Worm (Caenorhabditis elegans) whole organism, young adult: ENCODE data around the gene F11A5.17.
A peak's percentile ranks its signal among the peaks of the same experiment; 100 is the strongest.

Experiments used
- B0035.1 ChIP-seq: sonication (generic microtip); optimal IDR thresholded peaks from 2 replicates; lab custom pipeline; 2016; ENCODE audit warnings: missing genetic modification characterization, mild to moderate bottlenecking, missing compliant biosample characterization, missing genotype, missing genetic modification reagents
- C06A6.2 ChIP-seq: fragments of 200-800 bp; sonication (Bioruptor generic); conservative IDR thresholded peaks from 2 replicates; pipeline ENCODE4 v1.3.6; 2022; ENCODE audit warnings: missing genetic modification characterization, missing compliant biosample characterization
- D2030.7 ChIP-seq: fragments of 200-800 bp; sonication (Bioruptor generic); IDR thresholded peaks from 2 replicates; pipeline ENCODE4 v1.3.6; 2022; ENCODE audit warnings: missing genetic modification reagents, missing genetic modification characterization, missing compliant biosample characterization
- F39B2.1 ChIP-seq: fragments of 200-800 bp; sonication (Bioruptor generic); IDR thresholded peaks from 2 replicates; pipeline ENCODE4 v1.3.6; 2022; ENCODE audit warnings: missing genetic modification reagents, missing genetic modification characterization, missing compliant biosample characterization
- F55B11.4 ChIP-seq: sonication (generic microtip); optimal IDR thresholded peaks from 2 replicates; lab custom pipeline; 2016; ENCODE audit warnings: missing compliant biosample characterization, missing genetic modification characterization, borderline replicate concordance; ENCODE audit not compliant: insufficient read depth
- F57A8.1 ChIP-seq: fragments of 200-800 bp; sonication (Bioruptor generic); optimal IDR thresholded peaks from 2 replicates; lab custom pipeline; 2018; ENCODE audit warnings: mild to moderate bottlenecking, missing genetic modification characterization, moderate library complexity, missing compliant biosample characterization
- K11D2.4 ChIP-seq: fragments of 200-800 bp; sonication (Bioruptor generic); IDR thresholded peaks from 2 replicates; pipeline ENCODE4 v1.3.6; 2022; ENCODE audit warnings: missing genetic modification reagents, missing genetic modification characterization, missing compliant biosample characterization
- T07F8.4 ChIP-seq: sonication (generic microtip); optimal IDR thresholded peaks from 2 replicates; lab custom pipeline; 2016; ENCODE audit warnings: mild to moderate bottlenecking, missing genetic modification characterization, moderate library complexity, missing compliant biosample characterization
- Y79H2A.3 ChIP-seq: fragments of 200-800 bp; sonication (Bioruptor generic); conservative IDR thresholded peaks from 2 replicates; pipeline ENCODE4 v1.3.6; 2022; ENCODE audit warnings: missing genetic modification reagents, missing genetic modification characterization, missing compliant biosample characterization
- Y95B8A.8 ChIP-seq: fragments of 200-800 bp; sonication (Bioruptor generic); IDR thresholded peaks from 2 replicates; pipeline ENCODE4 v1.3.6; 2022; ENCODE audit warnings: missing genetic modification reagents, missing genetic modification characterization, missing compliant biosample characterization
- ama-1 ChIP-seq, 3 experiments: fragments of 150-350 bp in 1 of 3; sonication (generic microtip) in 2 of 3; optimal IDR thresholded peaks; 2 replicates each; lab custom pipeline; 2014 to 2018; ENCODE audit warnings: missing biosample characterization in 2 of 3, missing genetic modification characterization in 2 of 3, missing genetic modification reagents in 2 of 3
- athp-1 ChIP-seq: sonication (generic microtip); optimal IDR thresholded peaks from 2 replicates; lab custom pipeline; 2017; ENCODE audit warnings: mild to moderate bottlenecking, missing genetic modification characterization, missing compliant biosample characterization
- attf-3 ChIP-seq: fragments of 200-800 bp; sonication (Bioruptor generic); conservative IDR thresholded peaks from 2 replicates; pipeline ENCODE4 v1.3.6; 2022; ENCODE audit warnings: missing genetic modification reagents, missing genetic modification characterization, missing compliant biosample characterization
- attf-6 ChIP-seq: fragments of 200-800 bp; sonication (Bioruptor generic); IDR thresholded peaks from 2 replicates; pipeline ENCODE4 v1.3.6; 2022; ENCODE audit warnings: missing genetic modification reagents, missing genetic modification characterization, missing compliant biosample characterization
- bed-1 ChIP-seq: fragments of 200-800 bp; sonication (Bioruptor generic); IDR thresholded peaks from 2 replicates; pipeline ENCODE4 v1.3.6; 2022; ENCODE audit warnings: missing genetic modification reagents, missing genetic modification characterization, missing compliant biosample characterization
- cebp-2 ChIP-seq: fragments of 200-800 bp; sonication (Bioruptor generic); IDR thresholded peaks from 2 replicates; pipeline ENCODE4 v1.3.6; 2022; ENCODE audit warnings: missing genetic modification characterization, missing compliant biosample characterization
- ceh-40 ChIP-seq: fragments of 200-800 bp; sonication (Bioruptor generic); IDR thresholded peaks from 2 replicates; pipeline ENCODE4 v1.3.6; 2022; ENCODE audit warnings: missing genetic modification characterization, missing compliant biosample characterization
- ceh-79 ChIP-seq: sonication (generic microtip); optimal IDR thresholded peaks from 2 replicates; lab custom pipeline; 2017; ENCODE audit warnings: mild to moderate bottlenecking, missing genetic modification characterization, missing compliant biosample characterization
- ceh-91 ChIP-seq: fragments of 200-800 bp; sonication (Bioruptor generic); IDR thresholded peaks from 2 replicates; pipeline ENCODE4 v1.3.6; 2022; ENCODE audit warnings: missing genetic modification reagents, missing genetic modification characterization, missing compliant biosample characterization
- die-1 ChIP-seq: sonication (generic microtip); optimal IDR thresholded peaks from 2 replicates; lab custom pipeline; 2016; ENCODE audit warnings: missing genotype, mild to moderate bottlenecking, missing genetic modification characterization, missing compliant biosample characterization
- efl-1 ChIP-seq: fragments of 150-350 bp; optimal IDR thresholded peaks from 2 replicates; lab custom pipeline; 2014; ENCODE audit warnings: missing biosample characterization, missing genetic modification reagents, missing genetic modification characterization
- egl-18 ChIP-seq: fragments of 200-800 bp; sonication (Bioruptor generic); IDR thresholded peaks from 2 replicates; pipeline ENCODE4 v1.3.6; 2022; ENCODE audit warnings: missing genetic modification reagents, missing genetic modification characterization, missing compliant biosample characterization
- egl-44 ChIP-seq: fragments of 200-800 bp; sonication (Bioruptor generic); IDR thresholded peaks from 2 replicates; pipeline ENCODE4 v1.3.6; 2022; ENCODE audit warnings: missing genetic modification reagents, missing genetic modification characterization, missing compliant biosample characterization
- ekl-4 ChIP-seq: fragments of 200-800 bp; sonication (Bioruptor generic); IDR thresholded peaks from 2 replicates; pipeline ENCODE4 v1.3.6; 2022; ENCODE audit warnings: missing genetic modification reagents, missing genetic modification characterization, missing compliant biosample characterization
- ets-4 ChIP-seq: fragments of 200-800 bp; sonication (Bioruptor generic); optimal IDR thresholded peaks from 2 replicates; lab custom pipeline; 2018; ENCODE audit warnings: mild to moderate bottlenecking, missing genetic modification characterization, missing compliant biosample characterization
- hmg-1.2 ChIP-seq: fragments of 200-800 bp; sonication (Bioruptor generic); IDR thresholded peaks from 2 replicates; pipeline ENCODE4 v1.3.6; 2022; ENCODE audit warnings: missing genetic modification reagents, missing genetic modification characterization, missing compliant biosample characterization
- hrde-1 ChIP-seq: sonication (generic microtip); optimal IDR thresholded peaks from 2 replicates; lab custom pipeline; 2016; ENCODE audit warnings: missing genetic modification characterization, mild to moderate bottlenecking, missing compliant biosample characterization, moderate library complexity, missing genotype, missing genetic modification reagents, borderline replicate concordance
- lir-1 ChIP-seq: fragments of 200-800 bp; sonication (Bioruptor generic); conservative IDR thresholded peaks from 2 replicates; pipeline ENCODE4 v1.3.6; 2022; ENCODE audit warnings: missing genetic modification reagents, missing genetic modification characterization, missing compliant biosample characterization
- madf-3 ChIP-seq: fragments of 200-800 bp; sonication (Bioruptor generic); IDR thresholded peaks from 2 replicates; pipeline ENCODE4 v1.3.6; 2022; ENCODE audit warnings: missing genetic modification reagents, missing genetic modification characterization, missing compliant biosample characterization
- madf-6 ChIP-seq: fragments of 200-800 bp; sonication (Bioruptor generic); IDR thresholded peaks from 2 replicates; pipeline ENCODE4 v1.3.6; 2022; ENCODE audit warnings: missing genetic modification reagents, missing genetic modification characterization, missing compliant biosample characterization
- nfyb-1 ChIP-seq: fragments of 200-800 bp; sonication (Bioruptor generic); IDR thresholded peaks from 2 replicates; pipeline ENCODE4 v1.3.6; 2022; ENCODE audit warnings: missing genetic modification reagents, missing genetic modification characterization, missing compliant biosample characterization
- nhr-120 ChIP-seq: fragments of 200-800 bp; sonication (Bioruptor generic); IDR thresholded peaks from 2 replicates; pipeline ENCODE4 v1.3.6; 2022; ENCODE audit warnings: missing genetic modification characterization, missing compliant biosample characterization
- nhr-179 ChIP-seq: sonication (generic microtip); optimal IDR thresholded peaks from 2 replicates; lab custom pipeline; 2016; ENCODE audit warnings: mild to moderate bottlenecking, missing genetic modification characterization, missing compliant biosample characterization
- nhr-90 ChIP-seq: sonication (generic microtip); optimal IDR thresholded peaks from 2 replicates; lab custom pipeline; 2016; ENCODE audit warnings: missing genotype, mild to moderate bottlenecking, missing genetic modification characterization, missing compliant biosample characterization
- rec-8 ChIP-seq, 2 experiments: sonication (generic microtip); optimal IDR thresholded peaks; 2 replicates each; lab custom pipeline; 2016; ENCODE audit warnings: mild to moderate bottlenecking in 2 of 2, missing genetic modification characterization in 2 of 2, missing genetic modification reagents in 2 of 2, missing genotype in 2 of 2, missing biosample characterization in 1 of 2, missing compliant biosample characterization in 1 of 2, moderate library complexity in 1 of 2
- snpc-1.1 ChIP-seq: sonication (generic microtip); optimal IDR thresholded peaks from 2 replicates; lab custom pipeline; 2017; ENCODE audit warnings: missing genetic modification characterization, mild to moderate bottlenecking, missing compliant biosample characterization, antibody characterized with exemption, moderate library complexity, missing genotype, missing genetic modification reagents; ENCODE audit not compliant: insufficient read depth
- snpc-1.3 ChIP-seq: sonication (generic microtip); optimal IDR thresholded peaks from 2 replicates; lab custom pipeline; 2017; ENCODE audit warnings: missing genetic modification characterization, mild to moderate bottlenecking, missing compliant biosample characterization, antibody characterized with exemption, moderate library complexity, missing genotype, missing genetic modification reagents; ENCODE audit not compliant: insufficient read depth
- snpc-3.4 ChIP-seq: sonication (generic microtip); optimal IDR thresholded peaks from 2 replicates; lab custom pipeline; 2017; ENCODE audit warnings: missing genetic modification characterization, mild to moderate bottlenecking, missing compliant biosample characterization, antibody characterized with exemption, moderate library complexity, missing genotype, missing genetic modification reagents
- sptf-2 ChIP-seq: fragments of 200-800 bp; sonication (Bioruptor generic); optimal IDR thresholded peaks from 2 replicates; lab custom pipeline; 2018; ENCODE audit warnings: mild to moderate bottlenecking, missing genetic modification characterization, missing compliant biosample characterization
- unc-62 ChIP-seq: fragments of 150-350 bp; optimal IDR thresholded peaks from 2 replicates; lab custom pipeline; 2014; ENCODE audit warnings: missing biosample characterization, missing genetic modification reagents, missing genetic modification characterization
- xnd-1 ChIP-seq: sonication (generic microtip); optimal IDR thresholded peaks from 2 replicates; lab custom pipeline; 2016; ENCODE audit warnings: missing genotype, missing genetic modification reagents, missing genetic modification characterization, missing compliant biosample characterization
- ztf-18 ChIP-seq: sonication (generic microtip); optimal IDR thresholded peaks from 2 replicates; lab custom pipeline; 2016; ENCODE audit warnings: missing genotype, mild to moderate bottlenecking, missing genetic modification characterization, missing compliant biosample characterization
- ztf-3 ChIP-seq: fragments of 200-800 bp; sonication (Bioruptor generic); optimal IDR thresholded peaks from 2 replicates; lab custom pipeline; 2018; ENCODE audit warnings: mild to moderate bottlenecking, missing genetic modification characterization, missing compliant biosample characterization
- ztf-6 ChIP-seq: fragments of 200-800 bp; sonication (Bioruptor generic); IDR thresholded peaks from 2 replicates; pipeline ENCODE4 v1.3.6; 2022; ENCODE audit warnings: missing genetic modification reagents, missing genetic modification characterization, missing compliant biosample characterization

The F11A5.17 gene

DNA sequence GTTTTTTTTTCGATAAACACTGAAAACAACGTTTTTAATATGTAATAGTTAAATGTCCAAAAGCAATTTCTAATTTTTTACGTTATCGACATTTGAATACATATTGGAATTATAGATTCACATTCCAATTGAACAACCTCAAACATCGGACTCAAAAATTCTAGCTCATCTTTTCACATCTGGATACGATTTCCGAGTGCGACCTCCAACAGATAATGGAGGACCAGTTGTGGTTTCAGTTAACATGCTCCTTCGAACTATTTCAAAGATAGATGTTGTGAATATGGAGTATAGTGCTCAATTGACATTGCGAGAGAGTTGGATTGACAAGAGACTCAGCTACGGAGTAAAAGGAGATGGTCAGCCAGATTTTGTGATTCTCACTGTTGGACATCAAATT lies 18.2 kb downstream of the F11A5.17 start:
- TF ChIP-seq die-1 (tag; lab: Kevin White, UChicago) (no peak), sptf-2 (no peak), nhr-120 (GFP tag; lab: Robert Waterston, UW) (no peak)

DNA sequence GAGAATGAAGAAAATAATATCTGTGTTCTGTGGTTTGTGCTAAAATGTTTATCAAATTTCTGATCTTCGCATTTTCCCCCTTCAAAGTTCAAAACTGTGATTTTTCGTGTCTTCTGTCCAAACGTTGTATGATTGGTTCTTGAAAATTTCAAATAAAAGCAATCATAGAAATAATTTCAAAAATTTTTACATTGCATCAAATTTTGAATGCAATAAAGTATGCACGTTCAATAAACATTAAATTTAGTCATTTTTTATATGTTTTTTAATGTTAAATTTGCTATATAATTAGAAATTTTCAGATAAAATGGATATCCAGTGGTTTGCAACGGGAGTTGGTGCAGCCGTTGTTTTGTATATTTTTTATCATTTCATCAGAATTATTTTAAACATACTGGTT lies 22.2 kb downstream of the F11A5.17 start, which contains the start of gene stdh-2:
Gene stdh-2, plus strand, starts transcription at position 301 of the 400 bp plus-strand sequence.
- TF ChIP-seq nfyb-1 (GFP tag; lab: Robert Waterston, UW) = no peak
- TF ChIP-seq egl-44 (GFP tag; lab: Robert Waterston, UW) = no peak
- no peak for TF ChIP-seq snpc-1.1
- TF ChIP-seq F39B2.1 (GFP tag; lab: Robert Waterston, UW) = no peak
- no peak for TF ChIP-seq egl-18 (GFP tag; lab: Robert Waterston, UW)
- TF ChIP-seq D2030.7 (GFP tag; lab: Robert Waterston, UW) = no peak
- TF ChIP-seq rec-8 (tag; optimal IDR thresholded peaks at IDR 0.05; lab: Kevin White, UChicago) = no peak
- no peak for TF ChIP-seq ceh-79 (tag; lab: Kevin White, UChicago)
- TF ChIP-seq ama-1 (optimal IDR thresholded peaks at IDR 0.05; lab: Kevin White, UChicago) = no peak
- no peak for TF ChIP-seq ama-1 (GFP tag; optimal IDR thresholded peaks at IDR 0.05; lab: Kevin White, UChicago)
- no peak for TF ChIP-seq ztf-18 (tag; lab: Kevin White, UChicago)
- TF ChIP-seq attf-3 (GFP tag; lab: Robert Waterston, UW) = no peak
- TF ChIP-seq F57A8.1 (GFP tag; lab: Kevin White, UChicago) = no peak
- no peak for TF ChIP-seq ceh-40 (GFP tag; lab: Robert Waterston, UW)
- no peak for TF ChIP-seq C06A6.2 (GFP tag; lab: Robert Waterston, UW)
- no peak for TF ChIP-seq ztf-3 (GFP tag; lab: Kevin White, UChicago)
- no peak for TF ChIP-seq hrde-1 (tag; lab: Kevin White, UChicago)
- TF ChIP-seq lir-1 (GFP tag; lab: Robert Waterston, UW) = no peak
- no peak for TF ChIP-seq ets-4 (GFP tag; lab: Kevin White, UChicago)
- no peak for TF ChIP-seq B0035.1 (tag; lab: Kevin White, UChicago)

ce11 chrV:16225524-16226116 lies 23.8 kb downstream of the F11A5.17 start:
- TF ChIP-seq ztf-6 (GFP tag; lab: Robert Waterston, UW) (no peak), attf-6 (GFP tag; lab: Robert Waterston, UW) (peak; percentile 96), ceh-91 (GFP tag; lab: Robert Waterston, UW) (no peak), bed-1 (no peak), ama-1 (optimal IDR thresholded peaks at IDR 0.05; lab: Kevin White, UChicago) (no peak), ama-1 (GFP tag; optimal IDR thresholded peaks at IDR 0.05; lab: Kevin White, UChicago) (no peak), ceh-79 (tag; lab: Kevin White, UChicago) (no peak), madf-6 (peak; percentile 73), ekl-4 (peak; percentile 65), madf-3 (GFP tag; lab: Robert Waterston, UW) (no peak), unc-62 (GFP tag; lab: Kevin White, UChicago) (no peak), hmg-1.2 (peak; percentile 91), T07F8.4 (tag; lab: Kevin White, UChicago) (no peak), K11D2.4 (no peak), xnd-1 (tag; lab: Kevin White, UChicago) (peak; percentile 24), F55B11.4 (tag; lab: Kevin White, UChicago) (no peak), athp-1 (no peak), Y95B8A.8 (GFP tag; lab: Robert Waterston, UW) (no peak), snpc-3.4 (tag; lab: Kevin White, UChicago) (peak; percentile 74), Y79H2A.3 (GFP tag; lab: Robert Waterston, UW) (no peak), nhr-90 (tag; lab: Kevin White, UChicago) (no peak), snpc-1.3 (tag; lab: Kevin White, UChicago) (no peak), efl-1 (GFP tag; lab: Kevin White, UChicago) (no peak), cebp-2 (GFP tag; lab: Robert Waterston, UW) (no peak), nhr-179 (tag; lab: Kevin White, UChicago) (no peak)
